Fruit fly (Drosophila melanogaster): ENCODE data around the gene ctrip.
A peak's percentile ranks its signal among the peaks of the same experiment; 100 is the strongest.

The ctrip gene

DNA sequence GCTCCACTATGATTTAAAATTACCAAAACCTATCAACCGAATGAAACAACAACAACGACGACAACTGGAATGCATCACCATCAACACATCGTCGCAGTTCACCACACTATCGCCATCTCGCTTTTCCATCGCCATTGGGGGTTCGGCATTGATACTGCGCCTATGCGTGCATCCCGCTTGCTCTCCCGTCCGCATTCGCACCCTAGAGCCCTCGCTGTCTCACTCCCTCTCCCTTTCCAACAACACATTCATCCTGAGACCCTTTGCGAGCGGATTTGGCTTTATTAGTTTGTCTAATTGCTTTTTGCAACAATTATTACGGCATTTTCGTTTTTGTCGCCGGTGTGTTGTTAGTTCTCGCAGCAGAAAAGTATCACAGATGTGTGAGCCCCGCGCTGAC, 23.4 kb upstream of the ctrip start:
- no peak for TF ChIP-seq CG30403 (GFP tag; optimal IDR thresholded peaks at IDR 0.05)
- no peak for TF ChIP-seq CG10431 (GFP tag; optimal IDR thresholded peaks at IDR 0.05)
- TF ChIP-seq CG6683 (GFP tag; optimal IDR thresholded peaks at IDR 0.05): no peak
- TF ChIP-seq CG10979 (tag; optimal IDR thresholded peaks at IDR 0.05): no peak
- TF ChIP-seq CG8359 (GFP tag; optimal IDR thresholded peaks at IDR 0.05; ENCODE audit: borderline replicate concordance): no peak
- TF ChIP-seq Usf (GFP tag; optimal IDR thresholded peaks at IDR 0.05): no peak
- TF ChIP-seq hbn (GFP tag; IDR thresholded peaks at IDR 0.05; ENCODE audit: partially characterized antibody): no peak
- TF ChIP-seq ind (GFP tag; optimal IDR thresholded peaks at IDR 0.05): no peak
- TF ChIP-seq Xbp1 (GFP tag; optimal IDR thresholded peaks at IDR 0.05): no peak
- TF ChIP-seq CG8290 (GFP tag; optimal IDR thresholded peaks at IDR 0.05): no peak
- TF ChIP-seq CG8290 (tag; optimal IDR thresholded peaks at IDR 0.05): no peak
- TF ChIP-seq luna (GFP tag; optimal IDR thresholded peaks at IDR 0.05): no peak
- TF ChIP-seq ro (GFP tag; IDR thresholded peaks at IDR 0.05): no peak
- TF ChIP-seq CG6791 (GFP tag; IDR thresholded peaks at IDR 0.05; ENCODE audit: partially characterized antibody): no peak
- no peak for TF ChIP-seq CG3995 (GFP tag; optimal IDR thresholded peaks at IDR 0.05)
- no peak for TF ChIP-seq lbe (GFP tag; optimal IDR thresholded peaks at IDR 0.05)
- TF ChIP-seq CG31224 (GFP tag; IDR thresholded peaks at IDR 0.05): no peak
- no peak for TF ChIP-seq tin (GFP tag; optimal IDR thresholded peaks at IDR 0.05)
- no peak for TF ChIP-seq Hr39 (optimal IDR thresholded peaks at IDR 0.05)
- no peak for TF ChIP-seq Atf-2 (GFP tag; optimal IDR thresholded peaks at IDR 0.05)
- TF ChIP-seq cwo (GFP tag; optimal IDR thresholded peaks at IDR 0.05): no peak
- no peak for TF ChIP-seq Sry-δ (GFP tag; optimal IDR thresholded peaks at IDR 0.05)
- peak in 1 of 2 experiments; percentile 42 for TF ChIP-seq chif (GFP tag; optimal IDR thresholded peaks at IDR 0.05)
- no peak for TF ChIP-seq ftz-f1 (GFP tag; optimal IDR thresholded peaks at IDR 0.05)
- no peak for TF ChIP-seq Dad (GFP tag; optimal IDR thresholded peaks at IDR 0.05)
- TF ChIP-seq Dp (GFP tag; optimal IDR thresholded peaks at IDR 0.05): no peak
- TF ChIP-seq CG1602 (GFP tag; optimal IDR thresholded peaks at IDR 0.05): no peak
- no peak for TF ChIP-seq lilli (GFP tag; optimal IDR thresholded peaks at IDR 0.05)
- TF ChIP-seq Med (GFP tag): peak; percentile 55
- TF ChIP-seq D19A (tag; optimal IDR thresholded peaks at IDR 0.05): no peak
- no peak for TF ChIP-seq YL-1 (GFP tag; optimal IDR thresholded peaks at IDR 0.05)
- TF ChIP-seq CG4820 (GFP tag; optimal IDR thresholded peaks at IDR 0.05): no peak
- TF ChIP-seq sna (GFP tag; IDR thresholded peaks at IDR 0.05; ENCODE audit: partially characterized antibody): peak; percentile 59; the same call in 1 of the 2 replicates
- TF ChIP-seq ase (GFP tag; IDR thresholded peaks at IDR 0.05): no peak
- TF ChIP-seq CG10959 (GFP tag; IDR thresholded peaks at IDR 0.05): no peak
- no peak for TF ChIP-seq CG9817 (tag; optimal IDR thresholded peaks at IDR 0.05)
- TF ChIP-seq CG17385 (GFP tag; optimal IDR thresholded peaks at IDR 0.05): no peak
- peak; percentile 5 for TF ChIP-seq kni (GFP tag; optimal IDR thresholded peaks at IDR 0.05)
- TF ChIP-seq chn (GFP tag; optimal IDR thresholded peaks at IDR 0.05): peak; percentile 42
- no peak for TF ChIP-seq ham (GFP tag; IDR thresholded peaks at IDR 0.05)
- TF ChIP-seq CG32532 (GFP tag; IDR thresholded peaks at IDR 0.05): no peak
- no peak for TF ChIP-seq eve (GFP tag; optimal IDR thresholded peaks at IDR 0.05)
- TF ChIP-seq CG15696 (tag; optimal IDR thresholded peaks at IDR 0.05): no peak
- no peak for TF ChIP-seq Poxn (GFP tag; IDR thresholded peaks at IDR 0.05)
- no peak for TF ChIP-seq CG3281 (GFP tag; optimal IDR thresholded peaks at IDR 0.05)
- no peak for TF ChIP-seq CG1603 (tag; optimal IDR thresholded peaks at IDR 0.05)
- TF ChIP-seq Dip3 (GFP tag; optimal IDR thresholded peaks at IDR 0.05): no peak
- no peak for TF ChIP-seq stc (GFP tag; IDR thresholded peaks at IDR 0.05)
- TF ChIP-seq wdn (GFP tag; IDR thresholded peaks at IDR 0.05): no peak
- no peak for TF ChIP-seq Hsf (GFP tag; optimal IDR thresholded peaks at IDR 0.05)
- TF ChIP-seq CG15479 (GFP tag; optimal IDR thresholded peaks at IDR 0.05): peak; percentile 49
- TF ChIP-seq CG2120 (GFP tag; optimal IDR thresholded peaks at IDR 0.05): no peak
- no peak for TF ChIP-seq CG33213 (GFP tag; optimal IDR thresholded peaks at IDR 0.05)
